Worm (Caenorhabditis elegans) whole organism, late embryonic: ENCODE measurements around the gene T02H6.9.

Source experiments
- K09A11.1 ChIP-seq: sonication (generic microtip); optimal IDR thresholded peaks from 2 replicates; lab custom pipeline; 2017; ENCODE audit warnings: antibody characterized with exemption, mild to moderate bottlenecking, missing genetic modification characterization, missing compliant biosample characterization; ENCODE audit not compliant: insufficient read depth
- ama-1 ChIP-seq: fragments of 150-350 bp; optimal IDR thresholded peaks from 2 replicates; lab custom pipeline; 2014
- dve-1 ChIP-seq: sonication (generic microtip); optimal IDR thresholded peaks from 2 replicates; lab custom pipeline; 2017; ENCODE audit warnings: antibody characterized with exemption, mild to moderate bottlenecking, missing genetic modification characterization, missing compliant biosample characterization
- fkh-10 ChIP-seq: fragments of 150-350 bp; optimal IDR thresholded peaks from 2 replicates; lab custom pipeline; 2014; ENCODE audit warnings: missing biosample characterization, missing genetic modification reagents, missing genetic modification characterization
- pag-3 ChIP-seq: sonication (generic microtip); optimal IDR thresholded peaks from 2 replicates; lab custom pipeline; 2016; ENCODE audit warnings: missing compliant biosample characterization, missing genetic modification characterization, borderline replicate concordance
- pqm-1 ChIP-seq: sonication (generic microtip); optimal IDR thresholded peaks from 2 replicates; lab custom pipeline; 2016; ENCODE audit warnings: missing genetic modification characterization, missing compliant biosample characterization
- rnt-1 ChIP-seq: sonication (generic microtip); optimal IDR thresholded peaks from 2 replicates; lab custom pipeline; 2016; ENCODE audit warnings: missing genetic modification characterization, missing compliant biosample characterization
- tbx-2 ChIP-seq: sonication (generic microtip); optimal IDR thresholded peaks from 2 replicates; lab custom pipeline; 2016; ENCODE audit warnings: missing genetic modification characterization, missing compliant biosample characterization

- TF ChIP-seq fkh-10 = no peak
- TF ChIP-seq pqm-1 (tag; lab: Kevin White, UChicago) = no peak
- no peak for TF ChIP-seq ama-1 (lab: Kevin White, UChicago)
- no peak for TF ChIP-seq pag-3
- no peak for TF ChIP-seq dve-1 (tag; lab: Kevin White, UChicago)
- TF ChIP-seq rnt-1 (tag; lab: Kevin White, UChicago) = no peak
- TF ChIP-seq tbx-2 = no peak
- TF ChIP-seq K09A11.1 = no peak
These were observed 12.9 kb downstream of the T02H6.9 start, which contains the start of gene T02H6.3 for ce11 chrII:691550-691949.
